Fruit fly (Drosophila melanogaster) whole organism, embryonic: ENCODE measurements around the gene CG43446.
A peak's percentile ranks its signal among the peaks of the same experiment; 100 is the strongest.

Source experiments
- BtbVII ChIP-seq: fragments of 200-800 bp; sonication (Bioruptor generic); optimal IDR thresholded peaks from 3 replicates; lab custom pipeline; 2017; ENCODE audit warnings: missing biosample characterization, mild to moderate bottlenecking, missing genetic modification characterization
- CG11456 ChIP-seq: fragments of 200-800 bp; sonication (Bioruptor generic); IDR thresholded peaks from 3 replicates; pipeline ENCODE4 v1.3.6; 2022; ENCODE audit warnings: missing biosample characterization, missing genetic modification characterization
- CG12219 ChIP-seq: fragments of 200-800 bp; sonication (Bioruptor generic); optimal IDR thresholded peaks from 3 replicates; lab custom pipeline; 2018; ENCODE audit warnings: missing biosample characterization, mild to moderate bottlenecking, missing genetic modification characterization
- CG12769 ChIP-seq: fragments of 200-800 bp; sonication (Bioruptor generic); optimal IDR thresholded peaks from 2 replicates; lab custom pipeline; 2019; ENCODE audit warnings: missing biosample characterization, mild to moderate bottlenecking, missing genetic modification characterization, moderate library complexity
- CG13624 ChIP-seq: fragments of 200-800 bp; sonication (Bioruptor generic); optimal IDR thresholded peaks from 2 replicates; lab custom pipeline; 2016; ENCODE audit warnings: missing biosample characterization, missing genetic modification characterization
- CG17612 ChIP-seq: fragments of 200-800 bp; sonication (Bioruptor generic); IDR thresholded peaks from 2 replicates; pipeline ENCODE4 v1.3.6; 2022; ENCODE audit warnings: missing biosample characterization, missing genetic modification characterization
- CG18619 ChIP-seq: fragments of 200-800 bp; sonication (Bioruptor generic); optimal IDR thresholded peaks from 3 replicates; lab custom pipeline; 2017; ENCODE audit warnings: missing biosample characterization, mild to moderate bottlenecking, missing genetic modification characterization
- CG2199 ChIP-seq: fragments of 200-800 bp; sonication (Bioruptor generic); IDR thresholded peaks from 3 replicates; pipeline ENCODE4 v1.3.6; 2022; ENCODE audit warnings: missing biosample characterization, missing genetic modification characterization
- CG2678 ChIP-seq: fragments of 200-800 bp; sonication (Bioruptor generic); optimal IDR thresholded peaks from 3 replicates; lab custom pipeline; 2019; ENCODE audit warnings: missing biosample characterization, mild to moderate bottlenecking, missing genetic modification characterization, moderate library complexity
- CG30431 ChIP-seq: fragments of 200-800 bp; sonication (Bioruptor generic); optimal IDR thresholded peaks from 2 replicates; lab custom pipeline; 2017; ENCODE audit warnings: missing biosample characterization, missing genetic modification characterization
- CG31224 ChIP-seq: fragments of 200-800 bp; sonication (Bioruptor generic); IDR thresholded peaks from 2 replicates; pipeline ENCODE4 v1.3.6; 2022; ENCODE audit warnings: missing biosample characterization, missing genetic modification characterization
- CG6254 ChIP-seq: fragments of 200-800 bp; sonication (Bioruptor generic); optimal IDR thresholded peaks from 3 replicates; lab custom pipeline; 2017; ENCODE audit warnings: mild to moderate bottlenecking, missing biosample characterization, missing genetic modification reagents, missing genetic modification characterization
- CG6272 ChIP-seq: fragments of 200-800 bp; sonication (Bioruptor generic); IDR thresholded peaks from 2 replicates; pipeline ENCODE4 v1.3.6; 2022; ENCODE audit warnings: missing biosample characterization, missing genetic modification characterization
- CG6683 ChIP-seq: fragments of 200-800 bp; sonication (Bioruptor generic); optimal IDR thresholded peaks from 2 replicates; lab custom pipeline; 2017; ENCODE audit warnings: missing biosample characterization, mild to moderate bottlenecking, missing genetic modification characterization, missing genetic modification reagents
- CG8290 ChIP-seq, 3 experiments: fragments of 200-800 bp; sonication (Bioruptor generic); optimal IDR thresholded peaks; 2 replicates each; lab custom pipeline; 2016 to 2019; ENCODE audit warnings: missing biosample characterization in 3 of 3, missing genetic modification characterization in 3 of 3, mild to moderate bottlenecking in 2 of 3, moderate library complexity in 1 of 3
- CG8478 ChIP-seq: fragments of >200 bp; optimal IDR thresholded peaks from 2 replicates; lab custom pipeline; 2018
- CG9437 ChIP-seq: fragments of 200-800 bp; sonication (Bioruptor generic); optimal IDR thresholded peaks from 2 replicates; lab custom pipeline; 2018; ENCODE audit warnings: missing biosample characterization, mild to moderate bottlenecking, missing genetic modification characterization
- Ets65A ChIP-seq: fragments of 200-800 bp; sonication (Bioruptor generic); peaks from one replicate; lab custom pipeline; 2016; ENCODE audit warnings: missing biosample characterization, missing genetic modification characterization
- Fer3 ChIP-seq: fragments of 200-800 bp; sonication (Bioruptor generic); optimal IDR thresholded peaks from 2 replicates; lab custom pipeline; 2018; ENCODE audit warnings: missing biosample characterization, mild to moderate bottlenecking, missing genetic modification characterization, moderate library complexity
- Hr78 ChIP-seq, 2 experiments: fragments of 200-800 bp in 1 of 2; fragments of >200 bp in 1 of 2; sonication (Bioruptor generic) in 1 of 2; optimal IDR thresholded peaks; 2 replicates each; lab custom pipeline; 2017 to 2019; ENCODE audit warnings: missing biosample characterization in 2 of 2, missing genetic modification characterization in 2 of 2, mild to moderate bottlenecking in 1 of 2, moderate library complexity in 1 of 2
- MTF-1 ChIP-seq: fragments of 200-800 bp; sonication (Bioruptor generic); optimal IDR thresholded peaks from 2 replicates; lab custom pipeline; 2018; ENCODE audit warnings: missing biosample characterization, mild to moderate bottlenecking, missing genetic modification characterization, borderline replicate concordance
- Med ChIP-seq: fragments of 200-800 bp; sonication (Bioruptor generic); peaks from one replicate; lab custom pipeline; 2016; ENCODE audit warnings: missing biosample characterization, missing genetic modification characterization, mild to moderate bottlenecking, inconsistent platforms, moderate library complexity
- Mes4 ChIP-seq: fragments of 200-800 bp; sonication (Bioruptor generic); optimal IDR thresholded peaks from 2 replicates; lab custom pipeline; 2016; ENCODE audit warnings: missing biosample characterization, missing genetic modification characterization
- PHDP ChIP-seq: fragments of 200-800 bp; sonication (Bioruptor generic); optimal IDR thresholded peaks from 3 replicates; lab custom pipeline; 2018; ENCODE audit warnings: missing biosample characterization, mild to moderate bottlenecking, missing genetic modification characterization, moderate library complexity
- Pdp1 ChIP-seq, 2 experiments: fragments of 200-800 bp; sonication (Bioruptor generic); optimal IDR thresholded peaks; 3 replicates each; lab custom pipeline; 2016; ENCODE audit warnings: missing biosample characterization in 2 of 2, missing genetic modification characterization in 2 of 2, mild to moderate bottlenecking in 1 of 2, moderate library complexity in 1 of 2
- Sox102F ChIP-seq: fragments of 200-800 bp; sonication (Bioruptor generic); optimal IDR thresholded peaks from 2 replicates; lab custom pipeline; 2018; ENCODE audit warnings: missing biosample characterization, mild to moderate bottlenecking, missing genetic modification characterization, moderate library complexity
- ara ChIP-seq: fragments of 200-800 bp; sonication (Bioruptor generic); IDR thresholded peaks from 2 replicates; pipeline ENCODE4 v1.3.6; 2022; ENCODE audit warnings: missing biosample characterization, missing genetic modification characterization
- br ChIP-seq: fragments of >200 bp; optimal IDR thresholded peaks from 2 replicates; lab custom pipeline; 2017
- cg ChIP-seq: fragments of 200-800 bp; sonication (Bioruptor generic); optimal IDR thresholded peaks from 3 replicates; lab custom pipeline; 2019; ENCODE audit warnings: missing biosample characterization, mild to moderate bottlenecking, missing genetic modification characterization, moderate library complexity
- crol ChIP-seq: fragments of 200-800 bp; sonication (Bioruptor generic); IDR thresholded peaks from 2 replicates; pipeline ENCODE4 v1.3.6; 2022; ENCODE audit warnings: missing biosample characterization, missing genetic modification characterization
- gcm ChIP-seq: fragments of 200-800 bp; sonication (Bioruptor generic); optimal IDR thresholded peaks from 2 replicates; lab custom pipeline; 2019; ENCODE audit warnings: missing biosample characterization, mild to moderate bottlenecking, missing genetic modification characterization, moderate library complexity
- klu ChIP-seq: fragments of 200-800 bp; sonication (Bioruptor generic); IDR thresholded peaks from 2 replicates; pipeline ENCODE4 v1.3.6; 2022; ENCODE audit warnings: missing biosample characterization, missing genetic modification characterization
- kni ChIP-seq: fragments of 200-800 bp; sonication (Bioruptor generic); optimal IDR thresholded peaks from 3 replicates; lab custom pipeline; 2017; ENCODE audit warnings: mild to moderate bottlenecking, missing biosample characterization, missing genetic modification reagents, missing genetic modification characterization
- oc ChIP-seq: fragments of 200-800 bp; sonication (Bioruptor generic); optimal IDR thresholded peaks from 2 replicates; lab custom pipeline; 2018; ENCODE audit warnings: missing biosample characterization, mild to moderate bottlenecking, missing genetic modification characterization, moderate library complexity
- otp ChIP-seq: fragments of 200-800 bp; sonication (Bioruptor generic); IDR thresholded peaks from 3 replicates; pipeline ENCODE4, ENCODE4 v1.3.6; 2022; ENCODE audit warnings: missing biosample characterization, missing genetic modification characterization
- pb ChIP-seq: fragments of 200-800 bp; sonication (Bioruptor generic); optimal IDR thresholded peaks from 3 replicates; lab custom pipeline; 2016; ENCODE audit warnings: missing biosample characterization, missing genetic modification characterization
- prd ChIP-seq, 3 experiments: fragments of >200 bp in 2 of 3; fragments of 200-800 bp in 1 of 3; sonication (Bioruptor generic) in 1 of 3; optimal IDR thresholded peaks in 2 of 3; IDR thresholded peaks in 1 of 3; 2 replicates in 2 of 3; 3 replicates in 1 of 3; pipeline versions ENCODE4 v1.3.6 to Lab custom; 2017 to 2022; ENCODE audit warnings: missing biosample characterization in 1 of 3, missing genetic modification characterization in 1 of 3
- ranshi ChIP-seq: fragments of 200-800 bp; sonication (Bioruptor generic); IDR thresholded peaks from 2 replicates; pipeline ENCODE4 v1.3.6; 2022; ENCODE audit warnings: missing biosample characterization, missing genetic modification characterization
- sens ChIP-seq: fragments of 200-800 bp; sonication (Bioruptor generic); peaks from one replicate; lab custom pipeline; 2016; ENCODE audit warnings: missing biosample characterization, missing genetic modification characterization
- sens-2 ChIP-seq: fragments of 200-800 bp; sonication (Bioruptor generic); IDR thresholded peaks from 2 replicates; pipeline ENCODE4 v1.3.6; 2022; ENCODE audit warnings: missing biosample characterization, missing genetic modification characterization
- sr ChIP-seq: fragments of 200-800 bp; sonication (Bioruptor generic); IDR thresholded peaks from 3 replicates; pipeline ENCODE4 v1.3.6; 2022; ENCODE audit warnings: missing biosample characterization, missing genetic modification characterization
- ssp ChIP-seq: fragments of 200-800 bp; sonication (Bioruptor generic); IDR thresholded peaks from 2 replicates; pipeline ENCODE4 v1.3.6; 2022; ENCODE audit warnings: missing biosample characterization, missing genetic modification characterization
- sug ChIP-seq: fragments of 200-800 bp; optimal IDR thresholded peaks from 2 replicates; lab custom pipeline; 2019; ENCODE audit warnings: missing biosample characterization, mild to moderate bottlenecking, missing genetic modification characterization, moderate library complexity
- tll ChIP-seq, 2 experiments: fragments of 200-800 bp in 1 of 2; fragments of >200 bp in 1 of 2; sonication (Bioruptor generic) in 1 of 2; optimal IDR thresholded peaks; 2 replicates each; lab custom pipeline; 2017 to 2019; ENCODE audit warnings: missing biosample characterization in 2 of 2, missing genetic modification characterization in 2 of 2, mild to moderate bottlenecking in 1 of 2, moderate library complexity in 1 of 2
- trh ChIP-seq: fragments of 200-800 bp; sonication (Bioruptor generic); optimal IDR thresholded peaks from 2 replicates; lab custom pipeline; 2016; ENCODE audit warnings: missing biosample characterization, missing genetic modification characterization
- tup ChIP-seq: fragments of 200-800 bp; sonication (Bioruptor generic); optimal IDR thresholded peaks from 2 replicates; lab custom pipeline; 2016; ENCODE audit warnings: missing biosample characterization, mild to moderate bottlenecking, missing genetic modification characterization, moderate library complexity
- twi ChIP-seq: fragments of 200-800 bp; optimal IDR thresholded peaks from 2 replicates; lab custom pipeline; 2019; ENCODE audit warnings: missing biosample characterization, mild to moderate bottlenecking, missing genetic modification characterization, moderate library complexity

The CG43446 gene

DNA sequence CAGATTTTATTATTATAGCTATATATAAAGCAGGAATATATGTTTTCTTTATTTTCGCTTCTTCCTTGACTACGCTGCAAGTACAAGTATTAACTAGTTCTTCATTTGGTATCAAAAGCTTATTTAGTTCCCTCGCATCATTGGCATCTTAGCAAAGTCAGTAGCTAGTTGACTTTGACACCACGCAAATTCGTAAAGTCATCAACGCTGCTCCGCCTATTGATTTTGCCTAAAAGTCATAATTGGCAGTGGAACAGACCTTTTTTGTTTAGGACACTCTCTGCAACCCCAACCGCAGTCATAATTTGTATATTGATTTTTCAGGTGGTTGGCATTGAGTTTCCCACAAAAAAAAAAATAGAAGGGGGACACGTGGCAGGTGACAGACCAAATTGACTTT is 32.6 kb downstream of the CG43446 start (continued):
- no peak for TF ChIP-seq CG30431
- TF ChIP-seq CG17612 (GFP tag; lab: Robert Waterston, UW), result no peak

DNA sequence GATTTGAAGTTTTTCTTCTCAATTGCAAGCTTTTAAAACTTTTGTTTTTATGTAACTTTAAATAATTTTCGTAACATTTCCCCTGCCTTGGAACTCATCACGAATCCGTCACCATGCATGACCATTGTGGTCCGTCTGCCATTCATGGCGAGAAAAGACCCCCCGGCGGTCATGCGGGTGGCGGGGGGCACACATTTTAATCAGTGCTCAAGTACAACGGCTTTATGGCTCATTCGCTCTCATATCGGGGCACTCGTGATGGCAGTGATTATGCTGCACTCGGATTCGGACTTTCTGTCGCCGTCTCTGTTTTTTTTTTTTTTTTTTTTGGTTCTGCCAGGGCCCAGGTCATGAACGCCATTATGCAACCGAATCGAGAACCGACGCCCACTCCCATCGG is 33.2 kb downstream of the CG43446 start:
- TF ChIP-seq CG8478 (lab: Kevin White, UChicago), result no peak
- TF ChIP-seq CG6683 (GFP tag; lab: Kevin White, UChicago), result no peak
- no peak for TF ChIP-seq CG12769 (tag; lab: Kevin White, UChicago)
- no peak for TF ChIP-seq trh (GFP tag; lab: Kevin White, UChicago)
- no peak for TF ChIP-seq otp
- TF ChIP-seq klu, result no peak
- peak; percentile 21 for TF ChIP-seq gcm (GFP tag; lab: Kevin White, UChicago)
- TF ChIP-seq br (lab: Kevin White, UChicago), result no peak
- no peak for TF ChIP-seq CG6272 (GFP tag; lab: Robert Waterston, UW)
- TF ChIP-seq Hr78 (GFP tag; optimal IDR thresholded peaks at IDR 0.05; lab: Kevin White, UChicago), result no peak
- TF ChIP-seq tll (GFP tag; optimal IDR thresholded peaks at IDR 0.05; lab: Kevin White, UChicago), result no peak
- TF ChIP-seq Pdp1 (GFP tag; optimal IDR thresholded peaks at IDR 0.05; lab: Kevin White, UChicago), result peak in 1 of 2 experiments; percentile 42
- no peak for TF ChIP-seq MTF-1 (GFP tag; lab: Kevin White, UChicago)
- TF ChIP-seq CG31224 (GFP tag; lab: Robert Waterston, UW), result no peak
- TF ChIP-seq oc (tag; lab: Kevin White, UChicago), result no peak
- TF ChIP-seq CG9437 (GFP tag; lab: Kevin White, UChicago), result no peak
- TF ChIP-seq sr (GFP tag; lab: Robert Waterston, UW), result no peak
- no peak for TF ChIP-seq pb (GFP tag; lab: Kevin White, UChicago)
- no peak for TF ChIP-seq ssp
- peak; percentile 73 for TF ChIP-seq sug
- TF ChIP-seq kni (GFP tag; lab: Kevin White, UChicago), result no peak
- TF ChIP-seq CG11456, result no peak
- TF ChIP-seq Mes4 (GFP tag; lab: Kevin White, UChicago), result no peak
- TF ChIP-seq prd (optimal IDR thresholded peaks at IDR 0.05; lab: Kevin White, UChicago), result no peak
- no peak for TF ChIP-seq prd (GFP tag; IDR thresholded peaks at IDR 0.05; lab: Robert Waterston, UW)
- no peak for TF ChIP-seq CG12219 (GFP tag; lab: Kevin White, UChicago)
- 0 out of 2 replicates have a peak, but pooled peaks have one; percentile 15 for TF ChIP-seq ara (GFP tag; lab: Robert Waterston, UW)
- TF ChIP-seq CG18619 (GFP tag; lab: Kevin White, UChicago), result no peak
- TF ChIP-seq CG2199, result 0 out of 3 replicates have a peak, but pooled peaks have one; percentile 14
- no peak for TF ChIP-seq Fer3 (tag; lab: Kevin White, UChicago)
- TF ChIP-seq CG8290 (GFP tag; optimal IDR thresholded peaks at IDR 0.05; lab: Kevin White, UChicago), result no peak
- TF ChIP-seq CG8290 (tag; optimal IDR thresholded peaks at IDR 0.05; lab: Kevin White, UChicago), result no peak
- TF ChIP-seq CG2678 (tag; lab: Kevin White, UChicago), result no peak
- no peak for TF ChIP-seq cg (GFP tag; lab: Kevin White, UChicago)
- TF ChIP-seq CG13624 (GFP tag; lab: Kevin White, UChicago), result no peak
- TF ChIP-seq BtbVII (GFP tag; lab: Kevin White, UChicago), result no peak
- no peak for TF ChIP-seq CG6254 (GFP tag; lab: Kevin White, UChicago)
- TF ChIP-seq Ets65A (GFP tag; lab: Kevin White, UChicago), result peak; percentile 32
- TF ChIP-seq sens (GFP tag; lab: Kevin White, UChicago), result peak; percentile 17
- no peak for TF ChIP-seq Sox102F (GFP tag; lab: Kevin White, UChicago)
- TF ChIP-seq Med (GFP tag; lab: Kevin White, UChicago), result peak; percentile 24
- TF ChIP-seq twi, result no peak
- 0 out of 2 replicates have a peak, but pooled peaks have one; percentile 11 for TF ChIP-seq ranshi
- TF ChIP-seq tup (GFP tag; lab: Kevin White, UChicago), result no peak
- TF ChIP-seq crol (GFP tag; lab: Robert Waterston, UW), result peak; percentile 61
- 0 out of 2 replicates have a peak, but pooled peaks have one; percentile 10 for TF ChIP-seq sens-2 (GFP tag; lab: Robert Waterston, UW)
- no peak for TF ChIP-seq PHDP (tag; lab: Kevin White, UChicago)
- TF ChIP-seq, all 482 proteins: peak for 11
